Worm (Caenorhabditis elegans): Measurements from ENCODE around the gene R160.6.
A peak's percentile ranks its signal among the peaks of the same experiment; 100 is the strongest.
"Not testable (repeated sequence)": the region's sequence is repeated elsewhere in the genome, so short reads cannot be mapped to it uniquely, and the experiment has no call there.

R160.6 gene

ce11 chrX:4353318-4353717 lies 19.7 kb downstream of the R160.6 start, which contains the start of gene col-165:
TSS of gene col-165 (plus strand) at chrX:4353618.
- TF ChIP-seq ceh-58 (GFP tag; IDR thresholded peaks at IDR 0.05) = no peak
- TF ChIP-seq dpl-1 (GFP tag; optimal IDR thresholded peaks at IDR 0.05) = no peak
- TF ChIP-seq attf-5 (GFP tag; optimal IDR thresholded peaks at IDR 0.05) = no peak
- no peak for TF ChIP-seq F57C9.4 (tag; optimal IDR thresholded peaks at IDR 0.05)
- no peak for TF ChIP-seq lin-26 (GFP tag; IDR thresholded peaks at IDR 0.05)
- TF ChIP-seq hmg-1.2 (GFP tag; IDR thresholded peaks at IDR 0.05) = no peak
- TF ChIP-seq lag-1 (GFP tag; IDR thresholded peaks at IDR 0.05) = no peak
- TF ChIP-seq let-526 (GFP tag; IDR thresholded peaks at IDR 0.05) = no peak
- no peak for TF ChIP-seq ets-4 (GFP tag; optimal IDR thresholded peaks at IDR 0.05)
- TF ChIP-seq attf-6 (GFP tag; IDR thresholded peaks at IDR 0.05) = no peak
- TF ChIP-seq rec-8 (tag; optimal IDR thresholded peaks at IDR 0.05) = no peak
- no peak for TF ChIP-seq nfya-1 (tag; optimal IDR thresholded peaks at IDR 0.05; ENCODE audit: borderline replicate concordance, insufficient read depth)
- no peak for TF ChIP-seq K11D2.4 (GFP tag; IDR thresholded peaks at IDR 0.05)
- TF ChIP-seq madf-8 (GFP tag; conservative IDR thresholded peaks at IDR 0.05) = no peak
- TF ChIP-seq B0261.1 (tag; optimal IDR thresholded peaks at IDR 0.05) = no peak
- no peak for TF ChIP-seq B0035.1 (tag; optimal IDR thresholded peaks at IDR 0.05)

ce11 chrX:4350198-4350597 lies 22.8 kb downstream of the R160.6 start, which contains the start of gene F14H12.2:
TSS of gene F14H12.2 (plus strand) at chrX:4350498.
- TF ChIP-seq somi-1 (GFP tag; optimal IDR thresholded peaks at IDR 0.05) = no peak
- no peak for TF ChIP-seq Y95B8A.8 (GFP tag; IDR thresholded peaks at IDR 0.05)
- TF ChIP-seq cebp-1 (GFP tag; IDR thresholded peaks at IDR 0.05) = no peak
- TF ChIP-seq cebp-1 (tag; optimal IDR thresholded peaks at IDR 0.05) = no peak

ce11 chrX:4343915-4344314 lies 29.1 kb downstream of the R160.6 start, which contains the start of gene F14H12.3:
TSS of gene F14H12.3 (plus strand) at chrX:4344215.
- TF ChIP-seq Y56A3A.18 (GFP tag; IDR thresholded peaks at IDR 0.05) (no peak), zfh-2 (GFP tag; conservative IDR thresholded peaks at IDR 0.05) (no peak), rcor-1 (GFP tag; IDR thresholded peaks at IDR 0.05) (no peak), nhr-80 (tag; optimal IDR thresholded peaks at IDR 0.05) (no peak), unc-130 (GFP tag; optimal IDR thresholded peaks at IDR 0.05) (no peak), B0336.3 (GFP tag; IDR thresholded peaks at IDR 0.05) (no peak), snpc-1.1 (tag; optimal IDR thresholded peaks at IDR 0.05; ENCODE audit: insufficient read depth) (no peak)

- TF ChIP-seq mel-28 (tag; optimal IDR thresholded peaks at IDR 0.05; ENCODE audit: borderline replicate concordance) (no peak), aptf-3 (GFP tag; IDR thresholded peaks at IDR 0.05) (no peak), cebp-1 (GFP tag; IDR thresholded peaks at IDR 0.05) (no peak), cebp-1 (tag; optimal IDR thresholded peaks at IDR 0.05) (peak; percentile 83), C17E4.6 (GFP tag; IDR thresholded peaks at IDR 0.05) (no peak), attf-6 (GFP tag; IDR thresholded peaks at IDR 0.05) (no peak)
Measured at ce11 chrX:4342730-4343129, 30.3 kb downstream of the R160.6 start.

- TF ChIP-seq hmg-1.2 (GFP tag; IDR thresholded peaks at IDR 0.05); cebp-1 (GFP tag; IDR thresholded peaks at IDR 0.05); cebp-1 (tag; optimal IDR thresholded peaks at IDR 0.05); Y95B8A.8 (GFP tag; IDR thresholded peaks at IDR 0.05): not testable (repeated sequence)
Measured at ce11 chrX:4339332-4339731, 33.7 kb downstream of the R160.6 start, which contains the start of gene cst-1. TSS of gene cst-1 (plus strand) at chrX:4339632.

ce11 chrX:4335950-4336349 lies 37.1 kb downstream of the R160.6 start, which contains the start of gene cst-2:
TSS of gene cst-2 (minus strand) at chrX:4336050.
- not testable (repeated sequence) for TF ChIP-seq F57A8.1 (GFP tag; optimal IDR thresholded peaks at IDR 0.05); egl-44 (GFP tag; IDR thresholded peaks at IDR 0.05); C17E4.6 (GFP tag; IDR thresholded peaks at IDR 0.05)

All from whole organism, young adult.